Fruit fly (Drosophila melanogaster): ENCODE data around the gene Tet.

dm6 chr3L:2850966-2851365 lies 28.0 kb downstream of the Tet start:
- TF ChIP-seq CG12768 (GFP tag; optimal IDR thresholded peaks at IDR 0.05) (no peak), cic (GFP tag; optimal IDR thresholded peaks at IDR 0.05) (no peak), CG5204 (GFP tag; optimal IDR thresholded peaks at IDR 0.05) (no peak), toe (GFP tag; optimal IDR thresholded peaks at IDR 0.05) (no peak), CG7045 (GFP tag; optimal IDR thresholded peaks at IDR 0.05) (no peak), pad (GFP tag; optimal IDR thresholded peaks at IDR 0.05) (no peak)

Measured in whole organism, adult.